Fruit fly (Drosophila melanogaster) whole organism, prepupa: Measurements from ENCODE around the gene CG33271.
"Not testable (repeated sequence)": the region's sequence is repeated elsewhere in the genome, so short reads cannot be mapped to it uniquely, and the experiment has no call there.

Experiments
- CG4318 ChIP-seq: fragments of 200-800 bp; sonication (Bioruptor generic); optimal IDR thresholded peaks from 3 replicates; lab custom pipeline; 2017; ENCODE audit warnings: missing biosample characterization, mild to moderate bottlenecking, missing genetic modification characterization
- Eip75B ChIP-seq: fragments of 200-800 bp; sonication (Bioruptor generic); optimal IDR thresholded peaks from 3 replicates; lab custom pipeline; 2016; ENCODE audit warnings: missing biosample characterization, missing genetic modification characterization
- eg ChIP-seq: fragments of 200-800 bp; sonication (Bioruptor generic); IDR thresholded peaks from 3 replicates; pipeline ENCODE4 v1.3.6; 2022; ENCODE audit warnings: missing biosample characterization, missing genetic modification characterization
- fd85E ChIP-seq: fragments of 200-800 bp; sonication (Bioruptor generic); optimal IDR thresholded peaks from 3 replicates; lab custom pipeline; 2016; ENCODE audit warnings: missing biosample characterization, missing genetic modification characterization

- not testable (repeated sequence) for TF ChIP-seq eg; CG4318 (GFP tag; lab: Kevin White, UChicago); fd85E (GFP tag; lab: Kevin White, UChicago); Eip75B
These were observed 12.1 kb upstream of the CG33271 start, which contains the start of gene CG7377 for dm6 chr3L:11589395-11589794.
